Worm (Caenorhabditis elegans): ENCODE data around the gene ceh-20.

DNA sequence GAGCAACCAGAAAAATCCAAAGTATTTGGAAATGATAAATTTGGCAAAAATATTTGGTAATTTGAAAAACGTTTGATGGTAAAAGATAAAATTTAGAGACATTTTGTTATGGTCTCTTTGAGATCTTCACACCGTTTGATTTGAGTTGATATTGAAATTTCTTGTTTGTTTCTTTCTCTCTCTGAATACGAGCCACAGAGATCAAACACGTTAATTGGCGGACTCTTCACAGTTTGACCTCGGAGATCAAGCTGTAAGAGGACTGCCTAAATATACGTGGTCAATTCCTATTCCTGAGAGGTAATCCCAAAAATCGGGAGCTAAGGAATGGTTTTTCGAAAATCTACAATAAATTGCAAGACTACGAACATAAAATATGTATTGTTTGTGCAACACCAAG, 11.0 kb upstream of the ceh-20 start:
- TF ChIP-seq med-1 (GFP tag; optimal IDR thresholded peaks at IDR 0.05; ENCODE audit: insufficient read depth) (no peak), cog-1 (tag; optimal IDR thresholded peaks at IDR 0.05) (no peak), ztf-29 (GFP tag; IDR thresholded peaks at IDR 0.05) (no peak), T22C8.4 (GFP tag; IDR thresholded peaks at IDR 0.05) (no peak), klf-2 (GFP tag; conservative IDR thresholded peaks at IDR 0.05) (no peak), flt-1 (GFP tag; IDR thresholded peaks at IDR 0.05) (no peak)
